Fruit fly (Drosophila melanogaster): Measurements from ENCODE around the gene CG13078.

The CG13078 gene

dm6 chr2L:19549412-19549811 lies 14.3 kb upstream of the CG13078 start:
- TF ChIP-seq otp (GFP tag; IDR thresholded peaks at IDR 0.05) (peak; percentile 55; the same call in 1 of the 3 replicates), E2f2 (GFP tag; IDR thresholded peaks at IDR 0.05) (peak; percentile 8; the same call in 1 of the 2 replicates), CG17612 (GFP tag; IDR thresholded peaks at IDR 0.05) (no peak), B-H2 (GFP tag; optimal IDR thresholded peaks at IDR 0.05) (peak; percentile 1), CG10543 (GFP tag; optimal IDR thresholded peaks at IDR 0.05) (peak; percentile 88), lab (GFP tag; optimal IDR thresholded peaks at IDR 0.05) (no peak), MESR4 (GFP tag; optimal IDR thresholded peaks at IDR 0.05) (no peak), CG34376 (GFP tag; optimal IDR thresholded peaks at IDR 0.05) (peak; percentile 92), CG8359 (GFP tag; optimal IDR thresholded peaks at IDR 0.05; ENCODE audit: borderline replicate concordance) (no peak), BtbVII (GFP tag; optimal IDR thresholded peaks at IDR 0.05) (peak; percentile 56), Adf1 (GFP tag; IDR thresholded peaks at IDR 0.05) (peak; percentile 44; the same call in 1 of the 2 replicates), bigmax (GFP tag; optimal IDR thresholded peaks at IDR 0.05) (no peak), CG15479 (GFP tag; optimal IDR thresholded peaks at IDR 0.05) (no peak), kni (GFP tag; optimal IDR thresholded peaks at IDR 0.05) (peak; percentile 88), mirr (GFP tag; optimal IDR thresholded peaks at IDR 0.05) (peak; percentile 40), Asciz (GFP tag; optimal IDR thresholded peaks at IDR 0.05) (no peak), ap (GFP tag; IDR thresholded peaks at IDR 0.05) (no peak), Rx (GFP tag; IDR thresholded peaks at IDR 0.05) (no peak), Nf-YB (GFP tag; optimal IDR thresholded peaks at IDR 0.05) (peak; percentile 49), ken (GFP tag; IDR thresholded peaks at IDR 0.05) (no peak), CG4360 (GFP tag; IDR thresholded peaks at IDR 0.05) (peak; percentile 47), Meics (GFP tag; optimal IDR thresholded peaks at IDR 0.05) (no peak), stc (GFP tag; IDR thresholded peaks at IDR 0.05) (no peak), yki (optimal IDR thresholded peaks at IDR 0.05) (no peak), CG30403 (GFP tag; optimal IDR thresholded peaks at IDR 0.05) (no peak), Fer3 (tag; optimal IDR thresholded peaks at IDR 0.05) (no peak), odd (GFP tag; optimal IDR thresholded peaks at IDR 0.05) (peak; percentile 23), Jarid2 (GFP tag; optimal IDR thresholded peaks at IDR 0.05) (peak; percentile 81), sug (tag; optimal IDR thresholded peaks at IDR 0.05) (peak; percentile 72), Stat92E (GFP tag; optimal IDR thresholded peaks at IDR 0.05) (peak in 1 of 3 experiments; percentile 41), Lim3 (GFP tag; IDR thresholded peaks at IDR 0.05) (no peak), cg (GFP tag; optimal IDR thresholded peaks at IDR 0.05) (peak; percentile 82), caup (GFP tag; optimal IDR thresholded peaks at IDR 0.05; ENCODE audit: severe bottlenecking) (peak; percentile 47), CG4820 (GFP tag; optimal IDR thresholded peaks at IDR 0.05) (no peak), C15 (GFP tag; IDR thresholded peaks at IDR 0.05) (0 out of 3 replicates have a peak, but pooled peaks have one; percentile 36), vvl (GFP tag; IDR thresholded peaks at IDR 0.05) (peak; percentile 69; the same call in 1 of the 2 replicates), CG2199 (GFP tag; IDR thresholded peaks at IDR 0.05) (peak; percentile 61; the same call in 1 of the 3 replicates), CG34422 (GFP tag; IDR thresholded peaks at IDR 0.05) (peak; percentile 44; the same call in 1 of the 3 replicates), CG6791 (GFP tag; IDR thresholded peaks at IDR 0.05; ENCODE audit: partially characterized antibody) (no peak), sqz (GFP tag; optimal IDR thresholded peaks at IDR 0.05) (peak; percentile 93), D19B (GFP tag; optimal IDR thresholded peaks at IDR 0.05) (no peak), so (GFP tag; IDR thresholded peaks at IDR 0.05) (peak; percentile 50; the same call in 1 of the 3 replicates), CG13287 (GFP tag; IDR thresholded peaks at IDR 0.05; ENCODE audit: partially characterized antibody) (peak; percentile 21; the same call in 1 of the 2 replicates), CG8388 (GFP tag; optimal IDR thresholded peaks at IDR 0.05) (no peak), CG42726 (GFP tag; IDR thresholded peaks at IDR 0.05; ENCODE audit: partially characterized antibody) (0 out of 2 replicates have a peak, but pooled peaks have one; percentile 37), E2f1 (GFP tag; IDR thresholded peaks at IDR 0.05) (no peak), CG3065 (GFP tag; optimal IDR thresholded peaks at IDR 0.05) (no peak), ci (GFP tag; IDR thresholded peaks at IDR 0.05) (0 out of 3 replicates have a peak, but pooled peaks have one; percentile 24), Deaf1 (tag; optimal IDR thresholded peaks at IDR 0.05) (peak; percentile 95)
